Worm (Caenorhabditis elegans) whole organism, mixed stage, embryonic: ENCODE results near the gene clec-215.
A peak's percentile ranks its signal among the peaks of the same experiment; 100 is the strongest.

Experiments
- M03D4.4 ChIP-seq: sonication (generic microtip); optimal IDR thresholded peaks from 2 replicates; lab custom pipeline; 2017; ENCODE audit warnings: mild to moderate bottlenecking, missing genetic modification characterization, missing compliant biosample characterization
- bed-3 ChIP-seq: fragments of 200-800 bp; sonication (Bioruptor generic); optimal IDR thresholded peaks from 3 replicates; lab custom pipeline; 2018; ENCODE audit warnings: mild to moderate bottlenecking, missing genetic modification characterization, moderate library complexity, missing compliant biosample characterization
- ceh-43 ChIP-seq: fragments of 200-800 bp; sonication (Bioruptor generic); optimal IDR thresholded peaks from 2 replicates; lab custom pipeline; 2018; ENCODE audit warnings: mild to moderate bottlenecking, missing genetic modification characterization, moderate library complexity, missing compliant biosample characterization
- ceh-83 ChIP-seq: fragments of 200-800 bp; sonication (Bioruptor generic); optimal IDR thresholded peaks from 2 replicates; lab custom pipeline; 2018; ENCODE audit warnings: mild to moderate bottlenecking, missing genetic modification characterization, missing compliant biosample characterization
- ces-1 ChIP-seq: fragments of 150-350 bp; optimal IDR thresholded peaks from 2 replicates; lab custom pipeline; 2014; ENCODE audit warnings: missing biosample characterization, missing genetic modification reagents, missing genetic modification characterization
- drap-1 ChIP-seq: fragments of 200-800 bp; sonication (Bioruptor generic); optimal IDR thresholded peaks from 3 replicates; lab custom pipeline; 2018; ENCODE audit warnings: mild to moderate bottlenecking, missing genetic modification characterization, missing compliant biosample characterization
- elt-1 ChIP-seq: sonication (generic microtip); optimal IDR thresholded peaks from 2 replicates; lab custom pipeline; 2017; ENCODE audit warnings: missing genetic modification characterization, mild to moderate bottlenecking, missing compliant biosample characterization, antibody characterized with exemption, moderate library complexity, borderline replicate concordance; ENCODE audit not compliant: insufficient read depth
- flh-1 ChIP-seq: fragments of 200-800 bp; sonication (Bioruptor generic); optimal IDR thresholded peaks from 2 replicates; lab custom pipeline; 2018; ENCODE audit warnings: mild to moderate bottlenecking, missing genetic modification characterization, moderate library complexity, missing compliant biosample characterization
- ham-2 ChIP-seq: fragments of 200-800 bp; sonication (Bioruptor generic); optimal IDR thresholded peaks from 2 replicates; lab custom pipeline; 2018; ENCODE audit warnings: mild to moderate bottlenecking, missing genetic modification characterization, missing compliant biosample characterization
- hlh-1 ChIP-seq: fragments of 150-350 bp; optimal IDR thresholded peaks from 2 replicates; lab custom pipeline; 2014; ENCODE audit warnings: missing biosample characterization, missing genetic modification reagents, missing genetic modification characterization
- lin-13 ChIP-seq: fragments of 150-350 bp; optimal IDR thresholded peaks from 2 replicates; lab custom pipeline; 2014; ENCODE audit warnings: missing biosample characterization, missing genetic modification characterization
- lin-32 ChIP-seq: fragments of 200-800 bp; sonication (Bioruptor generic); optimal IDR thresholded peaks from 2 replicates; lab custom pipeline; 2018; ENCODE audit warnings: mild to moderate bottlenecking, missing genetic modification characterization, missing compliant biosample characterization
- mab-5 ChIP-seq: fragments of 150-350 bp; optimal IDR thresholded peaks from 2 replicates; lab custom pipeline; 2014; ENCODE audit warnings: missing biosample characterization, missing genetic modification characterization
- mep-1 ChIP-seq: fragments of 150-350 bp; optimal IDR thresholded peaks from 2 replicates; lab custom pipeline; 2017; ENCODE audit warnings: missing biosample characterization, missing genetic modification reagents, missing genetic modification characterization, inconsistent platforms
- mls-2 ChIP-seq: sonication (generic microtip); optimal IDR thresholded peaks from 2 replicates; lab custom pipeline; 2016; ENCODE audit warnings: mild to moderate bottlenecking, missing genetic modification characterization, moderate library complexity, missing compliant biosample characterization
- nhr-12 ChIP-seq: fragments of 150-350 bp; optimal IDR thresholded peaks from 2 replicates; lab custom pipeline; 2014; ENCODE audit warnings: missing biosample characterization, missing genetic modification characterization
- nhr-2 ChIP-seq: fragments of 150-350 bp; optimal IDR thresholded peaks from 2 replicates; lab custom pipeline; 2014; ENCODE audit warnings: missing biosample characterization, missing genetic modification characterization
- nhr-237 ChIP-seq: fragments of 150-350 bp; optimal IDR thresholded peaks from 2 replicates; lab custom pipeline; 2014; ENCODE audit warnings: missing biosample characterization, missing genetic modification characterization
- nhr-28 ChIP-seq: fragments of 150-350 bp; optimal IDR thresholded peaks from 2 replicates; lab custom pipeline; 2014; ENCODE audit warnings: missing biosample characterization, missing genetic modification characterization
- nhr-76 ChIP-seq: sonication (generic microtip); optimal IDR thresholded peaks from 2 replicates; lab custom pipeline; 2017; ENCODE audit warnings: missing biosample characterization, missing genetic modification characterization
- pha-4 ChIP-seq: fragments of 150-350 bp; optimal IDR thresholded peaks from 2 replicates; lab custom pipeline; 2018; ENCODE audit warnings: missing biosample characterization, missing genetic modification reagents, missing genetic modification characterization
- sptf-1 ChIP-seq: sonication (generic microtip); optimal IDR thresholded peaks from 2 replicates; lab custom pipeline; 2017; ENCODE audit warnings: mild to moderate bottlenecking, missing genetic modification characterization, moderate library complexity, missing compliant biosample characterization
- tbx-8 ChIP-seq: fragments of 200-800 bp; sonication (Bioruptor generic); optimal IDR thresholded peaks from 2 replicates; lab custom pipeline; 2018; ENCODE audit warnings: mild to moderate bottlenecking, missing genetic modification characterization, moderate library complexity, missing compliant biosample characterization
- unc-120 ChIP-seq: sonication (generic microtip); optimal IDR thresholded peaks from 2 replicates; lab custom pipeline; 2017; ENCODE audit warnings: missing genetic modification characterization, missing compliant biosample characterization; ENCODE audit not compliant: poor library complexity, severe bottlenecking
- unc-39 ChIP-seq: fragments of 150-350 bp; optimal IDR thresholded peaks from 2 replicates; lab custom pipeline; 2014; ENCODE audit warnings: missing biosample characterization, missing genetic modification characterization
- zip-8 ChIP-seq: fragments of 150-350 bp; optimal IDR thresholded peaks from 2 replicates; lab custom pipeline; 2014; ENCODE audit warnings: missing biosample characterization, missing genetic modification characterization
- ztf-11 ChIP-seq: fragments of 150-350 bp; optimal IDR thresholded peaks from 2 replicates; lab custom pipeline; 2014; ENCODE audit warnings: missing biosample characterization, missing genetic modification characterization

Gene clec-215

DNA sequence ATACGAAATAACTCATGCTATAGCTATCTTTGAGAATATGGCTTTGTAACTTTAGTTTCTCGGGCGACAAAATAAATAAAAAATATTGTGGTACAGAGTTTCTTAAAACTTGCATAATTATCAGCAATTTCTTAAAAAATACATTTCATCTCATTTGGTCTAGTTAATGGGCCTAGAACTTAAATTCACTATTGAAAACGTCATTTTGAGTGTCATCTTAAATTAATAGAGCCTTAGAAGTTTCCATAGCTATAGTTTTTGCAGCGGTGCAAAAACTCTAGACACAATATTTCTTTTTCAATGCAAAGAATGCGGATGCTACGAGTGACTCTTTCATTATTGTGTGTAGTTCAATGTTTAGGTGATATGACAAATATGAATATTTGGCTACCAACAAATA lies at the start of gene clec-215:
Gene clec-215 (plus strand): TSS at position 301 of the 400 bp plus-strand sequence.
- no peak for TF ChIP-seq hlh-1 (tag; lab: Kevin White, UChicago)
- TF ChIP-seq bed-3: no peak
- TF ChIP-seq ces-1 (GFP tag; lab: Kevin White, UChicago): no peak
- TF ChIP-seq ham-2 (GFP tag; lab: Kevin White, UChicago): no peak
- no peak for TF ChIP-seq nhr-28
- no peak for TF ChIP-seq nhr-2
- no peak for TF ChIP-seq sptf-1 (tag; lab: Kevin White, UChicago)
- TF ChIP-seq elt-1 (tag; lab: Kevin White, UChicago): no peak
- TF ChIP-seq lin-13: no peak
- no peak for TF ChIP-seq nhr-237 (tag; lab: Kevin White, UChicago)
- no peak for TF ChIP-seq unc-120 (tag; lab: Kevin White, UChicago)
- TF ChIP-seq unc-39: no peak
- TF ChIP-seq ceh-43 (GFP tag; lab: Kevin White, UChicago): no peak
- no peak for TF ChIP-seq nhr-12
- no peak for TF ChIP-seq mls-2

DNA sequence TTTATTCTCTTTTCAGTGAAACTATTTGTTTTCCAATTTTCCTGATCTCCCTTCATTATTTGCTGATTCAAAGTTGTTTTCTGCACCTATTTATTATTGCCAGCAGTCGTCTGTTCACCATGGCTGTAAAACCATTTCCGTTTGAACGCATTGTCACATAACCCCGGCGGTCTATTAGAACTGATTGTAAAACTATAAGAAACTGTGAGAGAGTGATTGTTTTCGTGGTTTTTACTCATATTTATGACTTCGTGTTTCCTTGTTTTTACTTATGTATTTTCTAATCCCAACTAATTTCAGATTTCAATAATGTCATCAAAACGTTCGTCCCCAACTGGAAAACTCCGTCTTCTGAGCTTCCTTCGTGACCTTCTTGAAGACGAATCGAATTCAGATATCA lies 49.2 kb upstream of the clec-215 start, which contains the start of gene F19F10.1:
Gene F19F10.1 (plus strand): TSS at position 301 of the 400 bp plus-strand sequence.
- TF ChIP-seq mep-1 (tag; lab: Kevin White, UChicago) (no peak), ztf-11 (tag; lab: Kevin White, UChicago) (no peak), nhr-12 (no peak), lin-32 (GFP tag; lab: Kevin White, UChicago) (no peak), M03D4.4 (tag; lab: Kevin White, UChicago) (no peak), ces-1 (GFP tag; lab: Kevin White, UChicago) (no peak), flh-1 (GFP tag; lab: Kevin White, UChicago) (no peak), nhr-237 (tag; lab: Kevin White, UChicago) (no peak), nhr-28 (no peak), pha-4 (tag; lab: Kevin White, UChicago) (no peak), hlh-1 (tag; lab: Kevin White, UChicago) (no peak), tbx-8 (no peak), drap-1 (GFP tag; lab: Kevin White, UChicago) (no peak)
- TF ChIP-seq, all 35 proteins: peak for 0

DNA sequence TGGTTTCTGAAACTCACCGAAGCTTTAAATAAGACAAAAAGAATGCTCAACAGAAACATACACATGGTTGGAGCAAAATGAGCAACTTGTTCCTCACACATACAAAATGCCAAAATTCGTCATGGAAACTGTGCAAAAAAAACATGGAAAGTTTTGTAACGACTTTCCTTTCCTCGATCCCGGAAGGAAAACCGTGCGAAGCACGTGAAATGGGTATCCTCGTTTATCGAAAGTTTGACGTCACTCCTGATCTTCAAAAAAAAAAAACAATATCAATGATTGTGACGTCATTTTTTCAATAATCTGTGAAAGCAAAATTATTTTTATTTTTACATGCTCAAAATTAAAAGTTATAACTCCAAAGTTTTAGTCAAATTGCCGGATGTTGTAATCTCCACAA lies 41.9 kb upstream of the clec-215 start, which contains the start of gene clec-212:
Gene clec-212 (minus strand): TSS at position 101 of the 400 bp plus-strand sequence.
- TF ChIP-seq zip-8 (tag; lab: Kevin White, UChicago) (peak; percentile 54), mab-5 (tag; lab: Kevin White, UChicago) (no peak)

DNA sequence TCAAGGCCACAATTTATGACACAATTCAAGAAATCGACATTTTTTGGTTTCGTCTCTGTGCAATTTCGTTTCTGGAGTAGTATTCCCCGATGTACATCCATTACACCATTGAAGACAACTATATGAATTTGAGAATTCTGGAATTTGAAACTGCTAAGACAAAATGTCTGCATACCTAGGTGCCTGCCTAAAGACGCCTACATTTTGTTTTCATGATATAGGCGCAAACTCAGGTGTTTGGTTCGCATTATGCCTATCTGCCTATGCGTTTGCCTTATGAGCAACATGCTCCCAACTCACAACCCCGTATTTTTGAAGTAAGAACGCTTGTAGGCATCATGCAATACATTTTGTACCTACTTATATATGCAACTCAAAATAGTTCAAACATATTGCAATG lies 41.2 kb upstream of the clec-215 start, which contains the start of gene F19F10.14:
Gene F19F10.14 (minus strand): TSS at position 101 of the 400 bp plus-strand sequence.
- TF ChIP-seq unc-39 (no peak), pha-4 (tag; lab: Kevin White, UChicago) (no peak), nhr-76 (tag; lab: Kevin White, UChicago) (no peak), flh-1 (GFP tag; lab: Kevin White, UChicago) (no peak), lin-13 (no peak), ceh-83 (GFP tag; lab: Kevin White, UChicago) (no peak), nhr-2 (no peak)

DNA sequence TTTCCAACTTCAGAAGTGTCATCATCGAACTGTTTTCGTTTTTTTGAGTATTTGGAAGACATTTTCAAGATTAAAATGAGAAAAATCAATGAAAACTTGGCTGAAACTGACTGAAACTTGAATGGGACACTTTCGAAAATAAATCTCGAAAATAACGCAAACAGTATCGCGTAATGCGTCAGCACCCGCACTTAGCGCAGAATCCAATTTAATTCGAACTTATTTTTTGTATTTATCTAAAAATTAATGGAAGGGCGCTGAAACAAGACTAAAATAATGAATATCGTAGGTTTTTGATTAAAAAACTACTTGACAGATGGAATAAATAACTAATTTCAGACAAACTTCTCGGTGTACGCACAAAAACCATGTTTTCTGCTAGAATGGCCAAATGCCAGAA lies 36.6 kb upstream of the clec-215 start, which contains the start of the genes snu-66 and ints-9:
Gene snu-66 (minus strand): TSS at position 108 of the 400 bp plus-strand sequence.
Gene ints-9 (plus strand): TSS at position 240 of the 400 bp plus-strand sequence.
- TF ChIP-seq mep-1 (tag; lab: Kevin White, UChicago) (peak; percentile 13), unc-120 (tag; lab: Kevin White, UChicago) (no peak), pha-4 (tag; lab: Kevin White, UChicago) (peak; percentile 32), ces-1 (GFP tag; lab: Kevin White, UChicago) (peak; percentile 67), hlh-1 (tag; lab: Kevin White, UChicago) (peak; percentile 6), tbx-8 (no peak)

DNA sequence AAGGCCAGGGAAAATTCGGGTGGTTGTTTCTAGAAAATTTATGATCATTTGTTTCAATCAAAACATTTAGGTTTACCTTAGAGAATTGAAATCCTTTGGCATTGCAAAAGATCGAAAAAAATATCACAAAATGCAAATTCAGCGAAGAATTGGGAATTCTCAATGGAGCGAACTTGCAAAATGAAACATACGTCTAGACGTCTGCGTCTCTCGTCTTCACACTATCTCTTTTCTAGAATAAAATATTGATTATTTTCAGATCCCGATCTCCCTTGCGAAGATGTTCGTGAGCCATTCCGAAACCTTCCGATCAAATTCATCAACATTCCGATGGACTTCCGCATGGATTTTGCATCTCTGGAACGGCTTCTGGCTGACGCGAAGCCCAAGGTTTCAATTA lies 31.8 kb upstream of the clec-215 start, which contains the start of gene ets-6:
Gene ets-6 (minus strand): TSS at position 169 of the 400 bp plus-strand sequence.
- peak; percentile 47 for TF ChIP-seq pha-4 (tag; lab: Kevin White, UChicago)
- TF ChIP-seq ceh-43 (GFP tag; lab: Kevin White, UChicago): no peak
- TF ChIP-seq ces-1 (GFP tag; lab: Kevin White, UChicago): peak; percentile 48
- peak; percentile 30 for TF ChIP-seq nhr-237 (tag; lab: Kevin White, UChicago)
- TF ChIP-seq mep-1 (tag; lab: Kevin White, UChicago): peak; percentile 53
